Comparison of ENCODE assay signal across 1 fruit fly cellular context in the genomic region with DNA sequence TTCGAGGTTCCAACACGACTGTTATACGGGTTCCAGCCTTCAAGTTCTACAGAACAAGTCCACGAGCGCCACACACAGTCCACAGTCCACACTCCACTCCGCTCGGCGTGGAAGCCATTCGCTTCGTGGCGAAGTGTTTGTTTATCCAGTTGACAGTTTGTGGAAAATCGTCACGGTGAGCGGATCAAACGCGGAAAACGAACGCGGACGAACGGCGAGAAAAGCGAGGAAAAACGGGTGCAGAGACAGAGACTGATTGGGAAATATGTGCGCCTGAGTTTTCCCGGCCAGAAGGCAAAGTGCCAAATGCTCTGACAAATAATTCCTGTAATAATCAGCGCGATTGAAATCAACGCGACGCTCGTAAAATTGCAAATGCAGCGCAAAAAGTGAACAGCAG.
A peak's percentile ranks its signal among the peaks of the same experiment; 100 is the strongest.
TF ChIP-seq lines count a peak whose summit lies in the region.

TSS of gene drl (plus strand) at position 148 of the 400 bp plus-strand sequence.

TF ChIP-seq in whole organism, embryonic, 481 proteins besides CTCF, POLR2A, EP300 and RAD21 (continued from another document):
- TF ChIP-seq Hand (GFP tag; optimal IDR thresholded peaks at IDR 0.05; lab: Kevin White, UChicago): no peak
- peak; percentile 58 for TF ChIP-seq CG4707 (GFP tag; optimal IDR thresholded peaks at IDR 0.05; lab: Kevin White, UChicago)
- TF ChIP-seq Dek (tag; optimal IDR thresholded peaks at IDR 0.05; lab: Kevin White, UChicago): no peak
- peak; percentile 62 for TF ChIP-seq tna (GFP tag; IDR thresholded peaks at IDR 0.05; lab: Robert Waterston, UW; ENCODE audit: partially characterized antibody)
- no peak for TF ChIP-seq dysf (GFP tag; IDR thresholded peaks at IDR 0.05; lab: Robert Waterston, UW)
- peak; percentile 82 for TF ChIP-seq ci (GFP tag; IDR thresholded peaks at IDR 0.05; lab: Robert Waterston, UW)
- TF ChIP-seq nmo (GFP tag; optimal IDR thresholded peaks at IDR 0.05; lab: Kevin White, UChicago): no peak
- TF ChIP-seq B-H2 (GFP tag; optimal IDR thresholded peaks at IDR 0.05; lab: Kevin White, UChicago): no peak
- TF ChIP-seq CG3407 (GFP tag; optimal IDR thresholded peaks at IDR 0.05; lab: Kevin White, UChicago): no peak
- no peak for TF ChIP-seq az2 (GFP tag; optimal IDR thresholded peaks at IDR 0.05; lab: Kevin White, UChicago)
- peak; percentile 37 for TF ChIP-seq CG12219 (GFP tag; optimal IDR thresholded peaks at IDR 0.05; lab: Kevin White, UChicago)
- no peak for TF ChIP-seq CG1832 (GFP tag; optimal IDR thresholded peaks at IDR 0.05; lab: Kevin White, UChicago)
- TF ChIP-seq CG7786 (GFP tag; optimal IDR thresholded peaks at IDR 0.05; lab: Kevin White, UChicago): no peak
- peak; percentile 43; the same call in 1 of the 2 replicates for TF ChIP-seq Awh (GFP tag; IDR thresholded peaks at IDR 0.05; lab: Robert Waterston, UW)
- TF ChIP-seq gfzf (GFP tag; optimal IDR thresholded peaks at IDR 0.05; lab: Kevin White, UChicago): no peak
- peak; percentile 34 for TF ChIP-seq CG17359 (tag; optimal IDR thresholded peaks at IDR 0.05; lab: Kevin White, UChicago)
- no peak for TF ChIP-seq corto (GFP tag; optimal IDR thresholded peaks at IDR 0.05; lab: Kevin White, UChicago)
- no peak for TF ChIP-seq CG15696 (tag; optimal IDR thresholded peaks at IDR 0.05; lab: Kevin White, UChicago)
- no peak for TF ChIP-seq tio (GFP tag; optimal IDR thresholded peaks at IDR 0.05; lab: Kevin White, UChicago)
- peak; percentile 54 for TF ChIP-seq odd (GFP tag; optimal IDR thresholded peaks at IDR 0.05; lab: Kevin White, UChicago)
- no peak for TF ChIP-seq jumu (GFP tag; optimal IDR thresholded peaks at IDR 0.05; lab: Kevin White, UChicago)
- TF ChIP-seq CG1233 (GFP tag; optimal IDR thresholded peaks at IDR 0.05; lab: Kevin White, UChicago): peak; percentile 32
- peak; percentile 54 for TF ChIP-seq amos (GFP tag; IDR thresholded peaks at IDR 0.05; lab: Robert Waterston, UW; ENCODE audit: partially characterized antibody)
- TF ChIP-seq CG18476 (GFP tag; optimal IDR thresholded peaks at IDR 0.05; lab: Kevin White, UChicago): no peak
